Worm (Caenorhabditis elegans) whole organism, early embryonic: ENCODE measurements around the gene C18D1.2.

Experiments used
- aly-1 ChIP-seq: sonication (generic microtip); optimal IDR thresholded peaks from 2 replicates; lab custom pipeline; 2016; ENCODE audit warnings: missing genetic modification characterization, missing compliant biosample characterization
- ama-1 ChIP-seq: fragments of 150-350 bp; optimal IDR thresholded peaks from 2 replicates; lab custom pipeline; 2014
- tbx-11 ChIP-seq: fragments of 200-800 bp; sonication (Bioruptor generic); IDR thresholded peaks from 2 replicates; pipeline ENCODE4 v1.3.6; 2022; ENCODE audit warnings: missing genetic modification characterization, missing compliant biosample characterization

- TF ChIP-seq tbx-11 (GFP tag; lab: Robert Waterston, UW) (no peak), aly-1 (tag; lab: Kevin White, UChicago) (no peak), ama-1 (lab: Kevin White, UChicago) (no peak)
Measured at ce11 chrII:10014384-10014783, 42.4 kb upstream of the C18D1.2 start.
